Fruit fly (Drosophila melanogaster) whole organism, embryonic: ENCODE data around the gene CG5498.
A peak's percentile ranks its signal among the peaks of the same experiment; 100 is the strongest.

Experiments
- CG10147 ChIP-seq: fragments of 200-800 bp; sonication (Bioruptor generic); optimal IDR thresholded peaks from 2 replicates; lab custom pipeline; 2019; ENCODE audit warnings: missing biosample characterization, mild to moderate bottlenecking, missing genetic modification characterization, moderate library complexity
- CG10267 ChIP-seq: fragments of 200-800 bp; sonication (Bioruptor generic); optimal IDR thresholded peaks from 2 replicates; lab custom pipeline; 2018; ENCODE audit warnings: missing biosample characterization, mild to moderate bottlenecking, missing genetic modification characterization, moderate library complexity
- CG11723 ChIP-seq: fragments of 200-800 bp; sonication (Bioruptor generic); optimal IDR thresholded peaks from 2 replicates; lab custom pipeline; 2017; ENCODE audit warnings: missing biosample characterization, mild to moderate bottlenecking, missing genetic modification characterization
- CG12942 ChIP-seq: fragments of 200-800 bp; sonication (Bioruptor generic); optimal IDR thresholded peaks from 3 replicates; lab custom pipeline; 2016; ENCODE audit warnings: missing biosample characterization, missing genetic modification characterization
- CG13775 ChIP-seq: fragments of 200-800 bp; sonication (Bioruptor generic); optimal IDR thresholded peaks from 3 replicates; lab custom pipeline; 2017; ENCODE audit warnings: missing biosample characterization, mild to moderate bottlenecking, missing genetic modification characterization
- CG13894 ChIP-seq: fragments of 200-800 bp; sonication (Bioruptor generic); optimal IDR thresholded peaks from 3 replicates; lab custom pipeline; 2018; ENCODE audit warnings: missing biosample characterization, mild to moderate bottlenecking, missing genetic modification characterization, moderate library complexity
- CG14014 ChIP-seq: fragments of 200-800 bp; sonication (Bioruptor generic); IDR thresholded peaks from 2 replicates; pipeline ENCODE4 v1.3.6; 2022; ENCODE audit warnings: missing biosample characterization, missing genetic modification characterization
- CG14050 ChIP-seq: fragments of 200-800 bp; sonication (Bioruptor generic); IDR thresholded peaks from 3 replicates; pipeline ENCODE4 v1.3.6; 2022; ENCODE audit warnings: missing biosample characterization, missing genetic modification characterization
- CG1529 ChIP-seq: fragments of 200-800 bp; sonication (Bioruptor generic); optimal IDR thresholded peaks from 3 replicates; lab custom pipeline; 2018; ENCODE audit warnings: missing biosample characterization, missing genetic modification characterization
- CG1603 ChIP-seq: fragments of 200-800 bp; sonication (Bioruptor generic); optimal IDR thresholded peaks from 2 replicates; lab custom pipeline; 2019; ENCODE audit warnings: missing biosample characterization, mild to moderate bottlenecking, missing genetic modification characterization, moderate library complexity
- CG1792 ChIP-seq: fragments of 200-800 bp; sonication (Bioruptor generic); optimal IDR thresholded peaks from 2 replicates; lab custom pipeline; 2016; ENCODE audit warnings: missing biosample characterization, missing genetic modification characterization
- CG18476 ChIP-seq: fragments of 200-800 bp; sonication (Bioruptor generic); optimal IDR thresholded peaks from 2 replicates; lab custom pipeline; 2016; ENCODE audit warnings: missing biosample characterization, mild to moderate bottlenecking, missing genetic modification characterization
- CG2116 ChIP-seq: fragments of 200-800 bp; sonication (Bioruptor generic); optimal IDR thresholded peaks from 3 replicates; lab custom pipeline; 2018; ENCODE audit warnings: missing biosample characterization, mild to moderate bottlenecking, missing genetic modification characterization
- CG2678 ChIP-seq: fragments of 200-800 bp; sonication (Bioruptor generic); optimal IDR thresholded peaks from 3 replicates; lab custom pipeline; 2019; ENCODE audit warnings: missing biosample characterization, mild to moderate bottlenecking, missing genetic modification characterization, moderate library complexity
- CG2712 ChIP-seq: fragments of 200-800 bp; optimal IDR thresholded peaks from 3 replicates; lab custom pipeline; 2019; ENCODE audit warnings: missing biosample characterization, mild to moderate bottlenecking, missing genetic modification characterization, moderate library complexity
- CG8765 ChIP-seq: fragments of 200-800 bp; sonication (Bioruptor generic); IDR thresholded peaks from 2 replicates; pipeline ENCODE4 v1.3.6; 2022; ENCODE audit warnings: missing biosample characterization, missing genetic modification characterization
- CG8924 ChIP-seq: fragments of 200-800 bp; optimal IDR thresholded peaks from 3 replicates; lab custom pipeline; 2019; ENCODE audit warnings: missing biosample characterization, mild to moderate bottlenecking, missing genetic modification characterization, moderate library complexity
- Dek ChIP-seq: fragments of 200-800 bp; sonication (Bioruptor generic); optimal IDR thresholded peaks from 3 replicates; lab custom pipeline; 2019; ENCODE audit warnings: missing biosample characterization, mild to moderate bottlenecking, missing genetic modification characterization, moderate library complexity
- Dfd ChIP-seq, 2 experiments: fragments of >200 bp; optimal IDR thresholded peaks; 2 replicates each; lab custom pipeline; 2017; ENCODE audit warnings: missing biosample characterization in 2 of 2, missing genetic modification characterization in 2 of 2
- Dip2 ChIP-seq: fragments of 200-800 bp; sonication (Bioruptor generic); IDR thresholded peaks from 2 replicates; pipeline ENCODE4 v1.3.6; 2022; ENCODE audit warnings: missing biosample characterization, missing genetic modification characterization
- ERR ChIP-seq: fragments of 200-800 bp; sonication (Bioruptor generic); optimal IDR thresholded peaks from 2 replicates; lab custom pipeline; 2016; ENCODE audit warnings: missing biosample characterization, missing genetic modification characterization
- GATAe ChIP-seq: fragments of 200-800 bp; sonication (Bioruptor generic); conservative IDR thresholded peaks from 2 replicates; pipeline ENCODE4 v1.3.6; 2022; ENCODE audit warnings: missing biosample characterization, missing genetic modification characterization
- HLH4C ChIP-seq: fragments of 200-800 bp; sonication (Bioruptor generic); IDR thresholded peaks from 3 replicates; pipeline ENCODE4 v1.3.6; 2022; ENCODE audit warnings: missing biosample characterization, missing genetic modification characterization; ENCODE audit not compliant: partially characterized antibody
- Hmx ChIP-seq: fragments of 200-800 bp; sonication (Bioruptor generic); optimal IDR thresholded peaks from 2 replicates; lab custom pipeline; 2016; ENCODE audit warnings: missing biosample characterization, missing genetic modification characterization
- Hr39 ChIP-seq: fragments of >200 bp; optimal IDR thresholded peaks from 2 replicates; lab custom pipeline; 2017
- MBD-R2 ChIP-seq: fragments of 200-800 bp; sonication (Bioruptor generic); IDR thresholded peaks from 2 replicates; pipeline ENCODE4 v1.3.6; 2022; ENCODE audit warnings: missing biosample characterization, missing genetic modification characterization
- Meics ChIP-seq: fragments of 200-800 bp; sonication (Bioruptor generic); optimal IDR thresholded peaks from 2 replicates; lab custom pipeline; 2017; ENCODE audit warnings: missing biosample characterization, mild to moderate bottlenecking, missing genetic modification characterization
- Pdp1 ChIP-seq, 2 experiments: fragments of 200-800 bp; sonication (Bioruptor generic); optimal IDR thresholded peaks; 3 replicates each; lab custom pipeline; 2016; ENCODE audit warnings: missing biosample characterization in 2 of 2, missing genetic modification characterization in 2 of 2, mild to moderate bottlenecking in 1 of 2, moderate library complexity in 1 of 2
- Rx ChIP-seq: fragments of 200-800 bp; sonication (Bioruptor generic); IDR thresholded peaks from 2 replicates; pipeline ENCODE4 v1.3.6; 2022; ENCODE audit warnings: missing biosample characterization, missing genetic modification characterization
- Xrp1 ChIP-seq: fragments of 200-800 bp; sonication (Bioruptor generic); IDR thresholded peaks from 2 replicates; pipeline ENCODE4 v1.3.6; 2022; ENCODE audit warnings: missing biosample characterization, missing genetic modification characterization
- YL-1 ChIP-seq: fragments of 200-800 bp; sonication (Bioruptor generic); optimal IDR thresholded peaks from 3 replicates; lab custom pipeline; 2017; ENCODE audit warnings: missing biosample characterization, mild to moderate bottlenecking, missing genetic modification characterization
- ac ChIP-seq: fragments of 200-800 bp; sonication (Bioruptor generic); optimal IDR thresholded peaks from 3 replicates; lab custom pipeline; 2017; ENCODE audit warnings: missing biosample characterization, mild to moderate bottlenecking, missing genetic modification characterization
- amos ChIP-seq: fragments of 200-800 bp; sonication (Bioruptor generic); IDR thresholded peaks from 2 replicates; pipeline ENCODE4 v1.3.6; 2022; ENCODE audit warnings: missing biosample characterization, missing genetic modification characterization; ENCODE audit not compliant: partially characterized antibody
- aop ChIP-seq: fragments of 200-800 bp; sonication (Bioruptor generic); IDR thresholded peaks from 2 replicates; pipeline ENCODE4 v1.3.6; 2022; ENCODE audit warnings: missing biosample characterization, missing genetic modification characterization
- ara ChIP-seq: fragments of 200-800 bp; sonication (Bioruptor generic); IDR thresholded peaks from 2 replicates; pipeline ENCODE4 v1.3.6; 2022; ENCODE audit warnings: missing biosample characterization, missing genetic modification characterization
- az2 ChIP-seq: fragments of 200-800 bp; sonication (Bioruptor generic); optimal IDR thresholded peaks from 3 replicates; lab custom pipeline; 2016; ENCODE audit warnings: missing biosample characterization, missing genetic modification characterization
- chn ChIP-seq: fragments of 200-800 bp; sonication (Bioruptor generic); optimal IDR thresholded peaks from 2 replicates; lab custom pipeline; 2016; ENCODE audit warnings: missing biosample characterization, missing genetic modification characterization
- cwo ChIP-seq: fragments of 200-800 bp; sonication (Bioruptor generic); optimal IDR thresholded peaks from 3 replicates; lab custom pipeline; 2017; ENCODE audit warnings: missing biosample characterization, missing genetic modification characterization, mild to moderate bottlenecking, moderate library complexity, missing genetic modification reagents
- da ChIP-seq: fragments of 200-800 bp; sonication (Bioruptor generic); optimal IDR thresholded peaks from 2 replicates; lab custom pipeline; 2016; ENCODE audit warnings: missing biosample characterization, missing genetic modification characterization
- danr ChIP-seq: fragments of 200-800 bp; sonication (Bioruptor generic); IDR thresholded peaks from 2 replicates; pipeline ENCODE4 v1.3.6; 2022; ENCODE audit warnings: missing biosample characterization, missing genetic modification characterization
- dati ChIP-seq: fragments of 200-800 bp; sonication (Bioruptor generic); IDR thresholded peaks from 2 replicates; pipeline ENCODE4 v1.3.6; 2022; ENCODE audit warnings: missing biosample characterization, missing genetic modification characterization
- dysf ChIP-seq: fragments of 200-800 bp; sonication (Bioruptor generic); IDR thresholded peaks from 3 replicates; pipeline ENCODE4 v1.3.6; 2022; ENCODE audit warnings: missing biosample characterization, missing genetic modification characterization
- fd96Cb ChIP-seq: fragments of 200-800 bp; sonication (Bioruptor generic); optimal IDR thresholded peaks from 2 replicates; lab custom pipeline; 2018; ENCODE audit warnings: missing biosample characterization, mild to moderate bottlenecking, missing genetic modification characterization, moderate library complexity
- gsb-n ChIP-seq: fragments of 200-800 bp; sonication (Bioruptor generic); optimal IDR thresholded peaks from 3 replicates; lab custom pipeline; 2018; ENCODE audit warnings: missing biosample characterization, mild to moderate bottlenecking, missing genetic modification characterization
- oc ChIP-seq: fragments of 200-800 bp; sonication (Bioruptor generic); optimal IDR thresholded peaks from 2 replicates; lab custom pipeline; 2018; ENCODE audit warnings: missing biosample characterization, mild to moderate bottlenecking, missing genetic modification characterization, moderate library complexity
- p53 ChIP-seq: fragments of 200-800 bp; sonication (Bioruptor generic); optimal IDR thresholded peaks from 2 replicates; lab custom pipeline; 2016; ENCODE audit warnings: missing biosample characterization, missing genetic modification characterization
- ro ChIP-seq: fragments of 200-800 bp; sonication (Bioruptor generic); IDR thresholded peaks from 2 replicates; pipeline ENCODE4 v1.3.6; 2022; ENCODE audit warnings: missing biosample characterization, missing genetic modification characterization
- schlank ChIP-seq: fragments of 200-800 bp; sonication (Bioruptor generic); optimal IDR thresholded peaks from 2 replicates; lab custom pipeline; 2018; ENCODE audit warnings: missing biosample characterization, mild to moderate bottlenecking, missing genetic modification characterization
- shn ChIP-seq: fragments of 200-800 bp; sonication (Bioruptor generic); optimal IDR thresholded peaks from 3 replicates; lab custom pipeline; 2016; ENCODE audit warnings: missing biosample characterization, missing genetic modification characterization
- sisA ChIP-seq: fragments of 200-800 bp; sonication (Bioruptor generic); IDR thresholded peaks from 2 replicates; pipeline ENCODE4 v1.3.6; 2022; ENCODE audit warnings: missing biosample characterization, missing genetic modification characterization
- slbo ChIP-seq: fragments of 200-800 bp; sonication (Bioruptor generic); IDR thresholded peaks from 2 replicates; pipeline ENCODE4 v1.3.6; 2022; ENCODE audit warnings: missing biosample characterization, missing genetic modification characterization
- slp2 ChIP-seq: fragments of 200-800 bp; sonication (Bioruptor generic); optimal IDR thresholded peaks from 2 replicates; lab custom pipeline; 2016; ENCODE audit warnings: missing biosample characterization, missing genetic modification characterization
- trem ChIP-seq: fragments of 200-800 bp; optimal IDR thresholded peaks from 3 replicates; lab custom pipeline; 2019; ENCODE audit warnings: missing biosample characterization, mild to moderate bottlenecking, missing genetic modification characterization, moderate library complexity

The CG5498 gene

dm6 chr3L:20393357-20393756, 9.4 kb upstream of the CG5498 start, which contains the start of gene CG33969 (continued):
- TF ChIP-seq da (GFP tag; lab: Kevin White, UChicago) (no peak), oc (tag; lab: Kevin White, UChicago) (no peak), dati (no peak), trem (tag; lab: Kevin White, UChicago) (peak; percentile 33), dysf (GFP tag; lab: Robert Waterston, UW) (no peak), CG1792 (no peak), YL-1 (GFP tag; lab: Kevin White, UChicago) (peak; percentile 58), chn (no peak), ro (GFP tag; lab: Robert Waterston, UW) (no peak), schlank (no peak), Dip2 (GFP tag; lab: Robert Waterston, UW) (no peak), p53 (GFP tag; lab: Kevin White, UChicago) (no peak), Hr39 (no peak), CG13775 (no peak), CG1603 (peak; percentile 66), ac (no peak), CG13894 (no peak), Hmx (no peak), aop (GFP tag; lab: Robert Waterston, UW) (no peak), Rx (GFP tag; lab: Robert Waterston, UW) (no peak), gsb-n (tag; lab: Kevin White, UChicago) (no peak), Dfd (GFP tag; optimal IDR thresholded peaks at IDR 0.05; lab: Kevin White, UChicago) (no peak), CG10147 (GFP tag; lab: Kevin White, UChicago) (no peak), HLH4C (GFP tag; lab: Robert Waterston, UW) (peak; percentile 14; the same call in 1 of the 3 replicates), cwo (GFP tag; lab: Kevin White, UChicago) (no peak), CG18476 (GFP tag; lab: Kevin White, UChicago) (no peak), danr (GFP tag; lab: Robert Waterston, UW) (no peak), ERR (GFP tag; lab: Kevin White, UChicago) (no peak), CG11723 (GFP tag; lab: Kevin White, UChicago) (no peak), az2 (no peak), ara (no peak), CG2712 (tag; lab: Kevin White, UChicago) (no peak), CG1529 (GFP tag; lab: Kevin White, UChicago) (no peak), shn (GFP tag; lab: Kevin White, UChicago) (no peak), CG14050 (GFP tag; lab: Robert Waterston, UW) (no peak), Xrp1 (GFP tag; lab: Robert Waterston, UW) (no peak), CG8924 (no peak), MBD-R2 (GFP tag; lab: Robert Waterston, UW) (peak; percentile 63), Meics (no peak), fd96Cb (tag; lab: Kevin White, UChicago) (no peak), Pdp1 (GFP tag; optimal IDR thresholded peaks at IDR 0.05; lab: Kevin White, UChicago) (peak in 1 of 2 experiments; percentile 46), CG8765 (GFP tag; lab: Robert Waterston, UW) (no peak), CG2678 (tag; lab: Kevin White, UChicago) (no peak), CG10267 (tag; lab: Kevin White, UChicago) (peak; percentile 94), sisA (GFP tag; lab: Robert Waterston, UW) (no peak), Dek (tag; lab: Kevin White, UChicago) (no peak), amos (GFP tag; lab: Robert Waterston, UW) (no peak; the same call in 1 of the 2 replicates), CG2116 (peak; percentile 82), GATAe (GFP tag; lab: Robert Waterston, UW) (no peak), slbo (GFP tag; lab: Robert Waterston, UW) (no peak), slp2 (GFP tag; lab: Kevin White, UChicago) (no peak), CG14014 (GFP tag; lab: Robert Waterston, UW) (no peak), CG12942 (GFP tag; lab: Kevin White, UChicago) (no peak)
